Worm (Caenorhabditis elegans) whole organism, L3 larva: ENCODE measurements around the gene sas-4.
A peak's percentile ranks its signal among the peaks of the same experiment; 100 is the strongest.

Source experiments
- R02D3.7 ChIP-seq: fragments of 150-350 bp; optimal IDR thresholded peaks from 2 replicates; lab custom pipeline; 2014; ENCODE audit warnings: missing biosample characterization, missing genetic modification characterization
- aly-2 ChIP-seq: fragments of 150-350 bp; optimal IDR thresholded peaks from 2 replicates; lab custom pipeline; 2014; ENCODE audit warnings: missing biosample characterization, missing genetic modification characterization
- ama-1 ChIP-seq: fragments of 150-350 bp; optimal IDR thresholded peaks from 2 replicates; lab custom pipeline; 2018
- ceh-28 ChIP-seq: fragments of 150-350 bp; optimal IDR thresholded peaks from 2 replicates; lab custom pipeline; 2014; ENCODE audit warnings: missing biosample characterization, missing genetic modification reagents, missing genetic modification characterization
- ceh-9 ChIP-seq: sonication (generic microtip); optimal IDR thresholded peaks from 2 replicates; lab custom pipeline; 2018; ENCODE audit warnings: missing biosample characterization, missing genetic modification characterization
- daf-12 ChIP-seq: fragments of 150-350 bp; optimal IDR thresholded peaks from 2 replicates; lab custom pipeline; 2014; ENCODE audit warnings: missing biosample characterization, missing genetic modification reagents, missing genetic modification characterization
- egl-27 ChIP-seq: sonication (generic microtip); optimal IDR thresholded peaks from 4 replicates; lab custom pipeline; 2017; ENCODE audit warnings: missing biosample characterization, missing genetic modification reagents, missing genetic modification characterization
- elt-2 ChIP-seq: sonication (generic microtip); optimal IDR thresholded peaks from 2 replicates; lab custom pipeline; 2016; ENCODE audit warnings: missing genetic modification reagents, mild to moderate bottlenecking, missing genetic modification characterization, missing compliant biosample characterization
- elt-3 ChIP-seq, 3 experiments: fragments of 150-350 bp in 1 of 3; sonication (generic microtip) in 2 of 3; optimal IDR thresholded peaks; 2 replicates in 2 of 3; 4 replicates in 1 of 3; lab custom pipeline; 2014 to 2017; ENCODE audit warnings: missing biosample characterization in 3 of 3, missing genetic modification characterization in 3 of 3
- jun-1 ChIP-seq: fragments of 150-350 bp; optimal IDR thresholded peaks from 2 replicates; lab custom pipeline; 2014; ENCODE audit warnings: missing biosample characterization, missing genetic modification reagents, missing genetic modification characterization
- lin-15B ChIP-seq: fragments of 150-350 bp; optimal IDR thresholded peaks from 2 replicates; lab custom pipeline; 2014; ENCODE audit warnings: missing biosample characterization, missing genetic modification characterization
- lin-39 ChIP-seq: fragments of 150-350 bp; optimal IDR thresholded peaks from 2 replicates; lab custom pipeline; 2018; ENCODE audit warnings: missing biosample characterization, missing genetic modification reagents, missing genetic modification characterization
- mdl-1 ChIP-seq: fragments of 150-350 bp; optimal IDR thresholded peaks from 2 replicates; lab custom pipeline; 2014; ENCODE audit warnings: missing biosample characterization, missing genetic modification characterization
- mml-1 ChIP-seq: fragments of 150-350 bp; sonication (generic microtip); optimal IDR thresholded peaks from 3 replicates; lab custom pipeline; 2014; ENCODE audit warnings: missing biosample characterization, missing genetic modification characterization
- nfya-1 ChIP-seq: sonication (generic microtip); optimal IDR thresholded peaks from 2 replicates; lab custom pipeline; 2017; ENCODE audit warnings: missing genetic modification characterization, mild to moderate bottlenecking, missing compliant biosample characterization, antibody characterized with exemption, moderate library complexity; ENCODE audit not compliant: insufficient read depth
- nhr-12 ChIP-seq: fragments of 150-350 bp; optimal IDR thresholded peaks from 2 replicates; lab custom pipeline; 2014; ENCODE audit warnings: missing biosample characterization, missing genetic modification characterization
- nhr-23 ChIP-seq: fragments of 150-350 bp; optimal IDR thresholded peaks from 2 replicates; lab custom pipeline; 2014; ENCODE audit warnings: missing biosample characterization, missing genetic modification reagents, missing genetic modification characterization
- nhr-25 ChIP-seq: sonication (generic microtip); optimal IDR thresholded peaks from 2 replicates; lab custom pipeline; 2017; ENCODE audit warnings: missing biosample characterization, missing genetic modification characterization
- nhr-43 ChIP-seq: sonication (generic microtip); optimal IDR thresholded peaks from 2 replicates; lab custom pipeline; 2016; ENCODE audit warnings: mild to moderate bottlenecking, missing genetic modification characterization, missing compliant biosample characterization; ENCODE audit not compliant: poor library complexity, severe bottlenecking
- nhr-67 ChIP-seq: fragments of 150-350 bp; optimal IDR thresholded peaks from 2 replicates; lab custom pipeline; 2014; ENCODE audit warnings: missing biosample characterization, missing genetic modification characterization
- nhr-76 ChIP-seq: fragments of 150-350 bp; sonication (generic microtip); optimal IDR thresholded peaks from 5 replicates; lab custom pipeline; 2014; ENCODE audit warnings: missing biosample characterization, missing genetic modification characterization
- nhr-77 ChIP-seq: fragments of 150-350 bp; optimal IDR thresholded peaks from 2 replicates; lab custom pipeline; 2014; ENCODE audit warnings: missing biosample characterization, missing genetic modification characterization
- pha-4 ChIP-seq: fragments of 150-350 bp; optimal IDR thresholded peaks from 2 replicates; lab custom pipeline; 2014; ENCODE audit warnings: missing biosample characterization, missing genetic modification reagents, missing genetic modification characterization
- pqm-1 ChIP-seq: fragments of 150-350 bp; optimal IDR thresholded peaks from 2 replicates; lab custom pipeline; 2017; ENCODE audit warnings: missing biosample characterization, missing genetic modification characterization, inconsistent platforms
- snpc-4 ChIP-seq: fragments of 150-350 bp; optimal IDR thresholded peaks from 2 replicates; lab custom pipeline; 2014; ENCODE audit warnings: missing biosample characterization, missing genetic modification characterization
- tbx-2 ChIP-seq: sonication (generic microtip); optimal IDR thresholded peaks from 2 replicates; lab custom pipeline; 2016; ENCODE audit warnings: mild to moderate bottlenecking, missing genetic modification characterization, missing compliant biosample characterization
- unc-39 ChIP-seq: sonication (generic microtip); optimal IDR thresholded peaks from 4 replicates; lab custom pipeline; 2017; ENCODE audit warnings: missing biosample characterization, missing genetic modification characterization
- unc-62 ChIP-seq: fragments of 150-350 bp; sonication (generic microtip); optimal IDR thresholded peaks from 4 replicates; lab custom pipeline; 2014; ENCODE audit warnings: missing biosample characterization, missing genetic modification reagents, missing genetic modification characterization
- zag-1 ChIP-seq: fragments of 150-350 bp; optimal IDR thresholded peaks from 2 replicates; lab custom pipeline; 2014; ENCODE audit warnings: missing biosample characterization, missing genetic modification characterization
- ztf-4 ChIP-seq: fragments of 150-350 bp; optimal IDR thresholded peaks from 2 replicates; lab custom pipeline; 2014; ENCODE audit warnings: missing biosample characterization, missing genetic modification characterization

The sas-4 gene

ce11 chrIII:8275871-8276270, 42.5 kb downstream of the sas-4 start, which contains the start of gene clec-160:
Gene clec-160, minus strand, starts transcription at chrIII:8275971.
- peak; percentile 6 for TF ChIP-seq elt-2 (tag; lab: Kevin White, UChicago)
- TF ChIP-seq mml-1 (tag; lab: Kevin White, UChicago): no peak
- TF ChIP-seq nhr-43 (tag; lab: Kevin White, UChicago): no peak
- no peak for TF ChIP-seq elt-3 (tag; optimal IDR thresholded peaks at IDR 0.05; lab: Kevin White, UChicago)

DNA sequence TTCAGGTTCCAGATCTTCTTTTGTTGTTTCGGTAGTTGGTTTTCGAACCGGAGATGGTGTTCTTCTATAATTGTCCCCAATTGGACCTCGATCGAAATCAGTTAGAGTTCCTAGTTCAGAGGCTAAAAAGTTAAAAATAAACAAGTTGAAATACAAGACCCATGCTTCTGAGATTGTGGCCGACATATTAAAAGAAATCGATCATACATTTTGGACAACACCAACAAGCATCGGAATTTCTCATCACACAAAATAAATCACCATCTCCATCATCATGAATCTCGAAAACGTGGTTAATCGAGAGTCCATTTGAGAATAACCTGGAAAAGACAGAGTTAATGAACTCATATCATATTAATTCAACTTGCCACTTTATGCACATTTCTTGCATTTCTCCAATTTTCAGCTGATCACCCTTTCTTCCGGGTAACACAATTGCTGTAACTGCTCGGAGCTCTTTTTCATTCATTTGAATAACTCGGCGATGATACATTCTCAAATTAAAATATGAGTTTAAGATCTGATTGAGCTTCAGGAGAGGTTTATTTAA, 46.6 kb downstream of the sas-4 start, which contains the start of the genes mps-4 and F09G8.10:
Gene mps-4 (minus strand): TSS at position 101 of the 550 bp plus-strand sequence.
Gene F09G8.10 (minus strand): TSS at position 500 of the 550 bp plus-strand sequence.
- TF ChIP-seq lin-39 (tag; lab: Kevin White, UChicago): no peak
- TF ChIP-seq nhr-25 (tag; lab: Kevin White, UChicago): no peak
- TF ChIP-seq ceh-9 (tag; lab: Kevin White, UChicago): no peak
- no peak for TF ChIP-seq ceh-28 (tag; lab: Kevin White, UChicago)
- TF ChIP-seq jun-1 (tag; lab: Kevin White, UChicago): no peak
- TF ChIP-seq nhr-67 (tag; lab: Kevin White, UChicago): no peak
- TF ChIP-seq elt-3 (tag; optimal IDR thresholded peaks at IDR 0.05; lab: Kevin White, UChicago): no peak
- no peak for TF ChIP-seq unc-39
- no peak for TF ChIP-seq nhr-23 (tag; lab: Kevin White, UChicago)
- TF ChIP-seq pha-4 (tag; lab: Kevin White, UChicago): no peak
- no peak for TF ChIP-seq aly-2 (tag; lab: Kevin White, UChicago)
- no peak for TF ChIP-seq R02D3.7
- no peak for TF ChIP-seq mdl-1
- TF ChIP-seq ztf-4: no peak
- no peak for TF ChIP-seq unc-62 (GFP tag; lab: Kevin White, UChicago)
- TF ChIP-seq nhr-76: no peak
- TF ChIP-seq egl-27 (tag; lab: Kevin White, UChicago): no peak
- no peak for TF ChIP-seq tbx-2 (tag; lab: Kevin White, UChicago)

DNA sequence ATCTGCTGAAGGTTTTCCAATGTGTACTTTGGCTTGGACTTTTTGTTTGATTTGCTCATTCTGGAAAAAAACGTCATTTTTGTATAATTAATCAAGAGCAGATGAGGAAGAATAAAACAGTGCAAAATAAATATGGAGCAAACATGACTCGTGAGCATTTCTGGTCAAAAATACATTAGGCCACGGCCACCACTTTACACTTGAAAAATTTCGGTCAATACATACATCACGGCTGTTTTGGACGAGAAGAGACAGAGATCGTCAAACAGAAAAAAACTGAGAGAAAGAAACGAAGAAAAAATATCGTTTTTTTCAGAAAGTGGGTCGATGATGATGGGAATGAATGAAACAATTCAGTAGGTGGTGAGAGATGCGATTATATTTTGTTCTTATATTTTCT, 50.1 kb downstream of the sas-4 start, which contains the start of the genes F09G8.7 and crn-7:
Gene F09G8.7 (minus strand): TSS at position 60 of the 400 bp plus-strand sequence.
Gene crn-7 (plus strand): TSS at position 236 of the 400 bp plus-strand sequence.
- TF ChIP-seq ama-1 (no peak), nfya-1 (tag; lab: Kevin White, UChicago) (peak; percentile 51), tbx-2 (tag; lab: Kevin White, UChicago) (no peak), nhr-77 (tag; lab: Kevin White, UChicago) (no peak), ztf-4 (no peak), lin-15B (tag; lab: Kevin White, UChicago) (peak; percentile 71), nhr-25 (tag; lab: Kevin White, UChicago) (peak; percentile 9), nhr-23 (tag; lab: Kevin White, UChicago) (peak; percentile 42), snpc-4 (tag; lab: Kevin White, UChicago) (peak; percentile 26), pha-4 (tag; lab: Kevin White, UChicago) (peak; percentile 61), daf-12 (tag; lab: Kevin White, UChicago) (no peak), nhr-12 (tag; lab: Kevin White, UChicago) (no peak), zag-1 (no peak)

ce11 chrIII:8265753-8266152, 52.6 kb downstream of the sas-4 start, which contains the start of gene mrps-9:
Gene mrps-9, plus strand, starts transcription at chrIII:8266062.
- TF ChIP-seq pqm-1 (tag; lab: Kevin White, UChicago) (no peak), nfya-1 (tag; lab: Kevin White, UChicago) (peak; percentile 3), lin-15B (tag; lab: Kevin White, UChicago) (peak; percentile 51)
